Fruit fly (Drosophila melanogaster): ENCODE data around the gene CG13841.

Gene CG13841

dm6 chr3R:22816437-22817173 lies 49.1 kb upstream of the CG13841 start (continued):
- TF ChIP-seq Hmr (GFP tag; optimal IDR thresholded peaks at IDR 0.05) (no peak), CG18011 (GFP tag; optimal IDR thresholded peaks at IDR 0.05) (no peak), CG9727 (GFP tag; optimal IDR thresholded peaks at IDR 0.05) (peak; percentile 20), NC2α (GFP tag; optimal IDR thresholded peaks at IDR 0.05) (no peak), disco-r (GFP tag; optimal IDR thresholded peaks at IDR 0.05) (no peak), CG3726 (GFP tag; IDR thresholded peaks at IDR 0.05) (no peak), CG34376 (GFP tag; optimal IDR thresholded peaks at IDR 0.05) (no peak), CG14965 (GFP tag; optimal IDR thresholded peaks at IDR 0.05; ENCODE audit: borderline replicate concordance) (no peak), CG4404 (GFP tag; IDR thresholded peaks at IDR 0.05) (peak; percentile 65), bbx (GFP tag; IDR thresholded peaks at IDR 0.05; ENCODE audit: partially characterized antibody) (no peak), sens-2 (GFP tag; IDR thresholded peaks at IDR 0.05) (0 out of 2 replicates have a peak, but pooled peaks have one; percentile 5), chif (GFP tag; optimal IDR thresholded peaks at IDR 0.05) (no peak), Hr51 (GFP tag; optimal IDR thresholded peaks at IDR 0.05) (no peak), sd (tag; optimal IDR thresholded peaks at IDR 0.05) (no peak), CG9609 (GFP tag; optimal IDR thresholded peaks at IDR 0.05) (no peak), pzg (GFP tag; optimal IDR thresholded peaks at IDR 0.05) (no peak), CG8944 (GFP tag; optimal IDR thresholded peaks at IDR 0.05) (no peak), psq (GFP tag; optimal IDR thresholded peaks at IDR 0.05) (no peak), E2f1 (GFP tag; IDR thresholded peaks at IDR 0.05) (0 out of 2 replicates have a peak, but pooled peaks have one; percentile 41), Dfd (GFP tag; optimal IDR thresholded peaks at IDR 0.05) (no peak), CG4424 (GFP tag; optimal IDR thresholded peaks at IDR 0.05) (no peak), CG4854 (GFP tag; optimal IDR thresholded peaks at IDR 0.05) (no peak), Side (GFP tag; optimal IDR thresholded peaks at IDR 0.05) (no peak), chm (GFP tag; IDR thresholded peaks at IDR 0.05) (no peak; the same call in 1 of the 2 replicates), Camta (GFP tag; optimal IDR thresholded peaks at IDR 0.05) (no peak), CG8290 (GFP tag; optimal IDR thresholded peaks at IDR 0.05) (no peak), CG8290 (tag; optimal IDR thresholded peaks at IDR 0.05) (no peak), Xbp1 (GFP tag; optimal IDR thresholded peaks at IDR 0.05) (no peak), CG7786 (GFP tag; optimal IDR thresholded peaks at IDR 0.05) (no peak), dmrt99B (tag; optimal IDR thresholded peaks at IDR 0.05) (peak; percentile 26), CG17361 (GFP tag; IDR thresholded peaks at IDR 0.05) (no peak), CG4282 (GFP tag; optimal IDR thresholded peaks at IDR 0.05) (no peak), CG7357 (GFP tag; IDR thresholded peaks at IDR 0.05) (peak; percentile 8; the same call in 1 of the 3 replicates), croc (GFP tag; conservative IDR thresholded peaks at IDR 0.05) (no peak), Vsx1 (GFP tag; optimal IDR thresholded peaks at IDR 0.05) (no peak), Dad (GFP tag; optimal IDR thresholded peaks at IDR 0.05) (no peak), trh (GFP tag; optimal IDR thresholded peaks at IDR 0.05) (no peak), gt (GFP tag; IDR thresholded peaks at IDR 0.05) (no peak), ato (GFP tag; IDR thresholded peaks at IDR 0.05; ENCODE audit: partially characterized antibody) (no peak), CG17912 (GFP tag; optimal IDR thresholded peaks at IDR 0.05) (no peak), zen (tag; optimal IDR thresholded peaks at IDR 0.05) (peak; percentile 42), scrt (GFP tag; optimal IDR thresholded peaks at IDR 0.05) (no peak), CG14860 (GFP tag; IDR thresholded peaks at IDR 0.05; ENCODE audit: partially characterized antibody) (no peak), CG12071 (GFP tag; optimal IDR thresholded peaks at IDR 0.05) (no peak), Ets65A (GFP tag) (no peak), HLHmδ (GFP tag; optimal IDR thresholded peaks at IDR 0.05) (no peak), HLH4C (GFP tag; IDR thresholded peaks at IDR 0.05; ENCODE audit: partially characterized antibody) (no peak), pnt (GFP tag; optimal IDR thresholded peaks at IDR 0.05) (no peak), Ptx1 (GFP tag; IDR thresholded peaks at IDR 0.05) (0 out of 2 replicates have a peak, but pooled peaks have one; percentile 12)
